Fruit fly (Drosophila melanogaster) whole organism, embryonic: ENCODE results near the gene Myo10A.
A peak's percentile ranks its signal among the peaks of the same experiment; 100 is the strongest.

Experiments used
- Aef1 ChIP-seq: fragments of 200-800 bp; sonication (Bioruptor generic); IDR thresholded peaks from 3 replicates; pipeline ENCODE4 v1.3.6; 2022; ENCODE audit warnings: missing biosample characterization, missing genetic modification characterization
- Awh ChIP-seq: fragments of 200-800 bp; sonication (Bioruptor generic); IDR thresholded peaks from 2 replicates; pipeline ENCODE4, ENCODE4 v1.3.6; 2022; ENCODE audit warnings: missing biosample characterization, missing genetic modification characterization
- BEAF-32 ChIP-seq: fragments of 200-800 bp; sonication (Bioruptor generic); optimal IDR thresholded peaks from 3 replicates; lab custom pipeline; 2017; ENCODE audit warnings: missing biosample characterization, missing genetic modification characterization, mild to moderate bottlenecking, moderate library complexity, missing genetic modification reagents
- Bgb ChIP-seq: fragments of 200-800 bp; sonication (Bioruptor generic); IDR thresholded peaks from 2 replicates; pipeline ENCODE4 v1.3.6; 2022; ENCODE audit warnings: missing biosample characterization, missing genetic modification characterization; ENCODE audit not compliant: partially characterized antibody
- CG1024 ChIP-seq: fragments of 200-800 bp; sonication (Bioruptor generic); IDR thresholded peaks from 2 replicates; pipeline ENCODE4 v1.3.6; 2022; ENCODE audit warnings: missing biosample characterization, missing genetic modification characterization
- CG12769 ChIP-seq: fragments of 200-800 bp; sonication (Bioruptor generic); optimal IDR thresholded peaks from 2 replicates; lab custom pipeline; 2019; ENCODE audit warnings: missing biosample characterization, mild to moderate bottlenecking, missing genetic modification characterization, moderate library complexity
- CG13296 ChIP-seq: fragments of 200-800 bp; sonication (Bioruptor generic); optimal IDR thresholded peaks from 3 replicates; lab custom pipeline; 2018; ENCODE audit warnings: missing biosample characterization, mild to moderate bottlenecking, missing genetic modification characterization
- CG15011 ChIP-seq: fragments of 200-800 bp; sonication (Bioruptor generic); optimal IDR thresholded peaks from 3 replicates; lab custom pipeline; 2018; ENCODE audit warnings: missing biosample characterization, mild to moderate bottlenecking, missing genetic modification characterization
- CG17361 ChIP-seq: fragments of 200-800 bp; sonication (Bioruptor generic); IDR thresholded peaks from 3 replicates; pipeline ENCODE4 v1.3.6; 2022; ENCODE audit warnings: missing biosample characterization, missing genetic modification characterization
- CG17385 ChIP-seq: fragments of 200-800 bp; sonication (Bioruptor generic); optimal IDR thresholded peaks from 3 replicates; lab custom pipeline; 2018; ENCODE audit warnings: missing biosample characterization, mild to moderate bottlenecking, missing genetic modification characterization
- CG17912 ChIP-seq: fragments of 200-800 bp; sonication (Bioruptor generic); optimal IDR thresholded peaks from 2 replicates; lab custom pipeline; 2018; ENCODE audit warnings: missing biosample characterization, mild to moderate bottlenecking, missing genetic modification characterization
- CG2199 ChIP-seq: fragments of 200-800 bp; sonication (Bioruptor generic); IDR thresholded peaks from 3 replicates; pipeline ENCODE4 v1.3.6; 2022; ENCODE audit warnings: missing biosample characterization, missing genetic modification characterization
- CG2202 ChIP-seq: fragments of 200-800 bp; sonication (Bioruptor generic); optimal IDR thresholded peaks from 2 replicates; lab custom pipeline; 2018; ENCODE audit warnings: missing biosample characterization, mild to moderate bottlenecking, missing genetic modification characterization
- CG30431 ChIP-seq: fragments of 200-800 bp; sonication (Bioruptor generic); optimal IDR thresholded peaks from 2 replicates; lab custom pipeline; 2017; ENCODE audit warnings: missing biosample characterization, missing genetic modification characterization
- CG33213 ChIP-seq: fragments of 200-800 bp; sonication (Bioruptor generic); optimal IDR thresholded peaks from 3 replicates; lab custom pipeline; 2016; ENCODE audit warnings: missing biosample characterization, missing genetic modification characterization
- CG4424 ChIP-seq: fragments of 200-800 bp; sonication (Bioruptor generic); optimal IDR thresholded peaks from 3 replicates; lab custom pipeline; 2016; ENCODE audit warnings: missing biosample characterization, missing genetic modification characterization
- CG5245 ChIP-seq: fragments of 200-800 bp; sonication (Bioruptor generic); optimal IDR thresholded peaks from 3 replicates; lab custom pipeline; 2016; ENCODE audit warnings: missing biosample characterization, missing genetic modification characterization
- CG7357 ChIP-seq: fragments of 200-800 bp; sonication (Bioruptor generic); IDR thresholded peaks from 3 replicates; pipeline ENCODE4 v1.3.6; 2022; ENCODE audit warnings: missing biosample characterization, missing genetic modification characterization
- CG7987 ChIP-seq: fragments of 200-800 bp; sonication (Bioruptor generic); optimal IDR thresholded peaks from 2 replicates; lab custom pipeline; 2018; ENCODE audit warnings: missing biosample characterization, mild to moderate bottlenecking, missing genetic modification characterization, moderate library complexity
- CG8281 ChIP-seq: fragments of 200-800 bp; sonication (Bioruptor generic); optimal IDR thresholded peaks from 2 replicates; lab custom pipeline; 2018; ENCODE audit warnings: missing biosample characterization, mild to moderate bottlenecking, missing genetic modification characterization, moderate library complexity
- CG8478 ChIP-seq: fragments of >200 bp; optimal IDR thresholded peaks from 2 replicates; lab custom pipeline; 2018
- Dip2 ChIP-seq: fragments of 200-800 bp; sonication (Bioruptor generic); IDR thresholded peaks from 2 replicates; pipeline ENCODE4 v1.3.6; 2022; ENCODE audit warnings: missing biosample characterization, missing genetic modification characterization
- ERR ChIP-seq: fragments of 200-800 bp; sonication (Bioruptor generic); optimal IDR thresholded peaks from 2 replicates; lab custom pipeline; 2016; ENCODE audit warnings: missing biosample characterization, missing genetic modification characterization
- HLH4C ChIP-seq: fragments of 200-800 bp; sonication (Bioruptor generic); IDR thresholded peaks from 3 replicates; pipeline ENCODE4 v1.3.6; 2022; ENCODE audit warnings: missing biosample characterization, missing genetic modification characterization; ENCODE audit not compliant: partially characterized antibody
- Hr51 ChIP-seq, 2 experiments: fragments of 200-800 bp; sonication (Bioruptor generic); optimal IDR thresholded peaks; 2 replicates in 1 of 2; 3 replicates in 1 of 2; lab custom pipeline; 2016 to 2018; ENCODE audit warnings: missing biosample characterization in 2 of 2, missing genetic modification characterization in 2 of 2, mild to moderate bottlenecking in 1 of 2, moderate library complexity in 1 of 2
- Lhr ChIP-seq: fragments of 200-800 bp; sonication (Bioruptor generic); optimal IDR thresholded peaks from 3 replicates; lab custom pipeline; 2017; ENCODE audit warnings: mild to moderate bottlenecking, missing biosample characterization, missing genetic modification reagents, missing genetic modification characterization
- MBD-R2 ChIP-seq: fragments of 200-800 bp; sonication (Bioruptor generic); IDR thresholded peaks from 2 replicates; pipeline ENCODE4 v1.3.6; 2022; ENCODE audit warnings: missing biosample characterization, missing genetic modification characterization
- Nf-YB ChIP-seq: fragments of 200-800 bp; sonication (Bioruptor generic); optimal IDR thresholded peaks from 3 replicates; lab custom pipeline; 2019; ENCODE audit warnings: missing biosample characterization, mild to moderate bottlenecking, missing genetic modification characterization, moderate library complexity
- Oaz ChIP-seq: fragments of 200-800 bp; sonication (Bioruptor generic); IDR thresholded peaks from 2 replicates; pipeline ENCODE4 v1.3.6; 2022; ENCODE audit warnings: missing biosample characterization, missing genetic modification characterization
- Spps ChIP-seq: fragments of 200-800 bp; sonication (Bioruptor generic); optimal IDR thresholded peaks from 2 replicates; lab custom pipeline; 2018; ENCODE audit warnings: missing biosample characterization, mild to moderate bottlenecking, missing genetic modification characterization
- Sry-δ ChIP-seq: fragments of 200-800 bp; sonication (Bioruptor generic); optimal IDR thresholded peaks from 2 replicates; lab custom pipeline; 2016; ENCODE audit warnings: missing biosample characterization, missing genetic modification characterization
- Ssrp ChIP-seq: fragments of 200-800 bp; sonication (Bioruptor generic); optimal IDR thresholded peaks from 2 replicates; lab custom pipeline; 2018; ENCODE audit warnings: missing biosample characterization, mild to moderate bottlenecking, missing genetic modification characterization, moderate library complexity
- caup ChIP-seq: fragments of 200-800 bp; sonication (Bioruptor generic); optimal IDR thresholded peaks from 3 replicates; lab custom pipeline; 2017; ENCODE audit warnings: missing biosample characterization, mild to moderate bottlenecking, missing genetic modification characterization, moderate library complexity; ENCODE audit not compliant: severe bottlenecking
- cg ChIP-seq: fragments of 200-800 bp; sonication (Bioruptor generic); optimal IDR thresholded peaks from 3 replicates; lab custom pipeline; 2019; ENCODE audit warnings: missing biosample characterization, mild to moderate bottlenecking, missing genetic modification characterization, moderate library complexity
- chn ChIP-seq: fragments of 200-800 bp; sonication (Bioruptor generic); optimal IDR thresholded peaks from 2 replicates; lab custom pipeline; 2016; ENCODE audit warnings: missing biosample characterization, missing genetic modification characterization
- croc ChIP-seq: fragments of 200-800 bp; sonication (Bioruptor generic); conservative IDR thresholded peaks from 3 replicates; pipeline ENCODE4 v1.3.6; 2022; ENCODE audit warnings: missing biosample characterization, missing genetic modification characterization
- emc ChIP-seq: fragments of 200-800 bp; sonication (Bioruptor generic); optimal IDR thresholded peaks from 2 replicates; lab custom pipeline; 2016; ENCODE audit warnings: missing biosample characterization, missing genetic modification characterization
- eve ChIP-seq, 2 experiments: fragments of >200 bp; optimal IDR thresholded peaks; 2 replicates each; lab custom pipeline; 2017; ENCODE audit warnings: missing biosample characterization in 2 of 2, missing genetic modification characterization in 2 of 2
- gt ChIP-seq: fragments of 200-800 bp; sonication (Bioruptor generic); IDR thresholded peaks from 2 replicates; pipeline ENCODE4 v1.3.6; 2022; ENCODE audit warnings: missing biosample characterization, missing genetic modification characterization
- ham ChIP-seq: fragments of 200-800 bp; sonication (Bioruptor generic); IDR thresholded peaks from 2 replicates; pipeline ENCODE4 v1.3.6; 2022; ENCODE audit warnings: missing biosample characterization, missing genetic modification characterization
- hbn ChIP-seq: fragments of 200-800 bp; sonication (Bioruptor generic); IDR thresholded peaks from 2 replicates; pipeline ENCODE4 v1.3.6; 2022; ENCODE audit warnings: missing biosample characterization, missing genetic modification characterization; ENCODE audit not compliant: partially characterized antibody
- kay ChIP-seq: fragments of 200-800 bp; sonication (Bioruptor generic); optimal IDR thresholded peaks from 2 replicates; lab custom pipeline; 2016; ENCODE audit warnings: missing biosample characterization, missing genetic modification characterization
- maf-S ChIP-seq: fragments of 200-800 bp; sonication (Bioruptor generic); optimal IDR thresholded peaks from 2 replicates; lab custom pipeline; 2016; ENCODE audit warnings: missing biosample characterization, missing genetic modification characterization
- nau ChIP-seq: fragments of 200-800 bp; sonication (Bioruptor generic); optimal IDR thresholded peaks from 3 replicates; lab custom pipeline; 2017; ENCODE audit warnings: missing biosample characterization, mild to moderate bottlenecking, missing genetic modification characterization, missing genetic modification reagents
- nom ChIP-seq: fragments of 200-800 bp; sonication (Bioruptor generic); optimal IDR thresholded peaks from 2 replicates; lab custom pipeline; 2017; ENCODE audit warnings: missing biosample characterization, missing genetic modification characterization, mild to moderate bottlenecking, moderate library complexity, missing genetic modification reagents
- twi ChIP-seq: fragments of 200-800 bp; optimal IDR thresholded peaks from 2 replicates; lab custom pipeline; 2019; ENCODE audit warnings: missing biosample characterization, mild to moderate bottlenecking, missing genetic modification characterization, moderate library complexity
- tx ChIP-seq: fragments of 200-800 bp; sonication (Bioruptor generic); optimal IDR thresholded peaks from 2 replicates; lab custom pipeline; 2016; ENCODE audit warnings: missing biosample characterization, missing genetic modification characterization
- usp ChIP-seq: fragments of >200 bp; optimal IDR thresholded peaks from 2 replicates; lab custom pipeline; 2017; ENCODE audit warnings: missing biosample characterization, missing genetic modification characterization
- vnd ChIP-seq: fragments of 200-800 bp; sonication (Bioruptor generic); IDR thresholded peaks from 3 replicates; pipeline ENCODE4 v1.3.6; 2022; ENCODE audit warnings: missing biosample characterization, missing genetic modification characterization; ENCODE audit not compliant: partially characterized antibody
- zen2 ChIP-seq: fragments of 200-800 bp; sonication (Bioruptor generic); IDR thresholded peaks from 3 replicates; pipeline ENCODE4 v1.3.6; 2022; ENCODE audit warnings: missing biosample characterization, missing genetic modification characterization; ENCODE audit not compliant: partially characterized antibody
- zfh2 ChIP-seq: fragments of 200-800 bp; sonication (Bioruptor generic); optimal IDR thresholded peaks from 2 replicates; lab custom pipeline; 2016; ENCODE audit warnings: missing biosample characterization, missing genetic modification characterization

Myo10A gene

dm6 chrX:10905047-10905446, 25.6 kb upstream of the Myo10A start (continued):
- TF ChIP-seq gt (GFP tag; lab: Robert Waterston, UW) (no peak), Lhr (GFP tag; lab: Kevin White, UChicago) (peak; percentile 28), CG12769 (no peak), Spps (peak; percentile 48), ERR (GFP tag; lab: Kevin White, UChicago) (no peak), cg (GFP tag; lab: Kevin White, UChicago) (no peak), maf-S (GFP tag; lab: Kevin White, UChicago) (peak; percentile 42), Bgb (no peak), CG4424 (GFP tag; lab: Kevin White, UChicago) (peak; percentile 70), CG17385 (GFP tag; lab: Kevin White, UChicago) (peak; percentile 66), Dip2 (no peak), CG13296 (GFP tag; lab: Kevin White, UChicago) (peak; percentile 19), kay (GFP tag; lab: Kevin White, UChicago) (peak; percentile 52), Awh (no peak), Sry-δ (peak; percentile 8), Ssrp (peak; percentile 71), CG1024 (0 out of 2 replicates have a peak, but pooled peaks have one; percentile 31), nom (GFP tag; lab: Kevin White, UChicago) (no peak), Oaz (GFP tag; lab: Robert Waterston, UW) (peak; percentile 33; the same call in 1 of the 2 replicates), HLH4C (no peak), nau (GFP tag; lab: Kevin White, UChicago) (no peak), zfh2 (GFP tag; lab: Kevin White, UChicago) (peak; percentile 4), CG17912 (GFP tag; lab: Kevin White, UChicago) (no peak), CG7987 (GFP tag; lab: Kevin White, UChicago) (no peak), emc (GFP tag; lab: Kevin White, UChicago) (no peak), CG17361 (GFP tag; lab: Robert Waterston, UW) (peak; percentile 86), vnd (GFP tag; lab: Robert Waterston, UW) (no peak), Aef1 (peak; percentile 53; the same call in 1 of the 3 replicates), usp (no peak), CG8478 (lab: Kevin White, UChicago) (no peak), twi (peak; percentile 20), CG5245 (GFP tag; lab: Kevin White, UChicago) (peak; percentile 54), caup (GFP tag; lab: Kevin White, UChicago) (peak; percentile 23), ham (GFP tag; lab: Robert Waterston, UW) (no peak), CG33213 (GFP tag; lab: Kevin White, UChicago) (no peak), CG2202 (peak; percentile 37), CG15011 (GFP tag; lab: Kevin White, UChicago) (peak; percentile 26), chn (peak; percentile 57), BEAF-32 (no peak), MBD-R2 (GFP tag; lab: Robert Waterston, UW) (0 out of 2 replicates have a peak, but pooled peaks have one; percentile 14), CG30431 (peak; percentile 39), Nf-YB (GFP tag; lab: Kevin White, UChicago) (peak; percentile 26), CG8281 (tag; lab: Kevin White, UChicago) (peak; percentile 14), Hr51 (GFP tag; optimal IDR thresholded peaks at IDR 0.05; lab: Kevin White, UChicago) (peak; percentile 30 to 71), eve (GFP tag; optimal IDR thresholded peaks at IDR 0.05; lab: Kevin White, UChicago) (no peak), CG7357 (no peak), hbn (GFP tag; lab: Robert Waterston, UW) (no peak), tx (GFP tag; lab: Kevin White, UChicago) (peak; percentile 44), CG2199 (0 out of 3 replicates have a peak, but pooled peaks have one; percentile 21), zen2 (GFP tag; lab: Robert Waterston, UW) (no peak), croc (GFP tag; lab: Robert Waterston, UW) (peak; percentile 54; the same call in 2 of the 3 replicates)
